Worm (Caenorhabditis elegans) whole organism, early embryonic: ENCODE results near the gene ZK418.13.

Experiments used
- F13C5.2 ChIP-seq: sonication (generic microtip); optimal IDR thresholded peaks from 2 replicates; lab custom pipeline; 2017; ENCODE audit warnings: mild to moderate bottlenecking, missing genetic modification characterization, inconsistent platforms, missing compliant biosample characterization
- ama-1 ChIP-seq: fragments of 150-350 bp; optimal IDR thresholded peaks from 2 replicates; lab custom pipeline; 2014
- ceh-13 ChIP-seq: fragments of 200-800 bp; sonication (Bioruptor generic); optimal IDR thresholded peaks from 2 replicates; lab custom pipeline; 2018; ENCODE audit warnings: mild to moderate bottlenecking, missing genetic modification characterization, missing compliant biosample characterization
- ceh-36 ChIP-seq: sonication (generic microtip); optimal IDR thresholded peaks from 2 replicates; lab custom pipeline; 2016; ENCODE audit warnings: missing genetic modification characterization, inconsistent platforms, missing compliant biosample characterization
- ets-7 ChIP-seq: sonication (generic microtip); optimal IDR thresholded peaks from 2 replicates; lab custom pipeline; 2016; ENCODE audit warnings: missing genotype, missing genetic modification characterization, missing compliant biosample characterization
- hmg-4 ChIP-seq: fragments of 200-800 bp; sonication (Bioruptor generic); optimal IDR thresholded peaks from 2 replicates; lab custom pipeline; 2018; ENCODE audit warnings: mild to moderate bottlenecking, missing genetic modification characterization, missing compliant biosample characterization
- scrt-1 ChIP-seq: fragments of 200-800 bp; sonication (Bioruptor generic); IDR thresholded peaks from 2 replicates; pipeline ENCODE4 v1.3.6; 2022; ENCODE audit warnings: missing genetic modification characterization, missing compliant biosample characterization
- tbx-11 ChIP-seq: fragments of 200-800 bp; sonication (Bioruptor generic); IDR thresholded peaks from 2 replicates; pipeline ENCODE4 v1.3.6; 2022; ENCODE audit warnings: missing genetic modification characterization, missing compliant biosample characterization

- TF ChIP-seq ets-7 (tag; lab: Kevin White, UChicago) (no peak), ama-1 (lab: Kevin White, UChicago) (no peak), hmg-4 (GFP tag; lab: Kevin White, UChicago) (no peak), tbx-11 (GFP tag; lab: Robert Waterston, UW) (no peak), F13C5.2 (no peak), scrt-1 (no peak), ceh-36 (tag; lab: Kevin White, UChicago) (no peak), ceh-13 (GFP tag; lab: Kevin White, UChicago) (no peak)
Measured at ce11 chrIII:7060531-7061095, 15.7 kb downstream of the ZK418.13 start, which contains the start of gene egg-2.
